Worm (Caenorhabditis elegans) whole organism, L4 larva: ENCODE measurements around the gene R10E4.11.

Experiments used
- F10B5.3 ChIP-seq: sonication (generic microtip); optimal IDR thresholded peaks from 2 replicates; lab custom pipeline; 2016; ENCODE audit warnings: mild to moderate bottlenecking, missing genetic modification characterization, missing compliant biosample characterization
- F49E8.2 ChIP-seq: sonication (generic microtip); optimal IDR thresholded peaks from 2 replicates; lab custom pipeline; 2016; ENCODE audit warnings: missing compliant biosample characterization, mild to moderate bottlenecking, missing genetic modification characterization, borderline replicate concordance
- R02D3.7 ChIP-seq: fragments of 150-350 bp; sonication (generic microtip); optimal IDR thresholded peaks from 3 replicates; lab custom pipeline; 2014; ENCODE audit warnings: missing biosample characterization, missing genetic modification characterization
- Y5F2A.4 ChIP-seq: fragments of 200-800 bp; sonication (Bioruptor generic); optimal IDR thresholded peaks from 2 replicates; lab custom pipeline; 2018; ENCODE audit warnings: mild to moderate bottlenecking, missing genetic modification characterization, missing compliant biosample characterization
- aly-2 ChIP-seq: sonication (generic microtip); optimal IDR thresholded peaks from 2 replicates; lab custom pipeline; 2018; ENCODE audit warnings: missing biosample characterization, missing genetic modification characterization
- arid-1 ChIP-seq: fragments of 200-800 bp; sonication (Bioruptor generic); conservative IDR thresholded peaks from 2 replicates; pipeline ENCODE4 v1.3.6; 2022; ENCODE audit warnings: missing genetic modification reagents, missing genetic modification characterization, missing compliant biosample characterization
- attf-4 ChIP-seq: sonication (generic microtip); optimal IDR thresholded peaks from 3 replicates; lab custom pipeline; 2017; ENCODE audit warnings: missing biosample characterization, missing genetic modification characterization
- ceh-28 ChIP-seq: fragments of 150-350 bp; optimal IDR thresholded peaks from 2 replicates; lab custom pipeline; 2014; ENCODE audit warnings: missing biosample characterization, missing genetic modification reagents, missing genetic modification characterization
- ceh-62 ChIP-seq: sonication (generic microtip); optimal IDR thresholded peaks from 2 replicates; lab custom pipeline; 2017; ENCODE audit warnings: missing biosample characterization, missing genetic modification characterization
- ceh-82 ChIP-seq: sonication (generic microtip); optimal IDR thresholded peaks from 2 replicates; lab custom pipeline; 2017; ENCODE audit warnings: missing biosample characterization, missing genetic modification characterization
- ces-1 ChIP-seq: fragments of 150-350 bp; sonication (generic microtip); optimal IDR thresholded peaks from 4 replicates; lab custom pipeline; 2014; ENCODE audit warnings: missing biosample characterization, missing genetic modification reagents, missing genetic modification characterization
- ctbp-1 ChIP-seq: fragments of 200-800 bp; sonication (Bioruptor generic); IDR thresholded peaks from 2 replicates; pipeline ENCODE4 v1.3.6; 2022; ENCODE audit warnings: missing genetic modification reagents, missing genetic modification characterization, missing compliant biosample characterization
- daf-16 ChIP-seq, 3 experiments: sonication (generic microtip); optimal IDR thresholded peaks; 2 replicates each; lab custom pipeline; 2016 to 2017; ENCODE audit warnings: missing genetic modification characterization in 3 of 3, missing genetic modification reagents in 3 of 3, mild to moderate bottlenecking in 2 of 3, missing compliant biosample characterization in 2 of 3, missing biosample characterization in 1 of 3, moderate library complexity in 1 of 3
- daf-19 ChIP-seq: fragments of 200-800 bp; sonication (Bioruptor generic); conservative IDR thresholded peaks from 2 replicates; pipeline ENCODE4 v1.3.6; 2022; ENCODE audit warnings: missing genetic modification characterization, missing compliant biosample characterization
- dmd-6 ChIP-seq: fragments of 200-800 bp; sonication (Bioruptor generic); IDR thresholded peaks from 2 replicates; pipeline ENCODE4 v1.3.6; 2022; ENCODE audit warnings: missing genetic modification reagents, missing genetic modification characterization, missing compliant biosample characterization
- dmd-9 ChIP-seq: fragments of 200-800 bp; sonication (Bioruptor generic); IDR thresholded peaks from 2 replicates; pipeline ENCODE4 v1.3.6; 2022; ENCODE audit warnings: missing genetic modification reagents, missing genetic modification characterization, missing compliant biosample characterization
- dpl-1 ChIP-seq: fragments of 150-350 bp; optimal IDR thresholded peaks from 2 replicates; lab custom pipeline; 2014; ENCODE audit warnings: missing biosample characterization, missing genetic modification reagents, missing genetic modification characterization
- fkh-10 ChIP-seq: fragments of 150-350 bp; optimal IDR thresholded peaks from 2 replicates; lab custom pipeline; 2014; ENCODE audit warnings: missing biosample characterization, missing genetic modification reagents, missing genetic modification characterization
- hlh-11 ChIP-seq: fragments of 200-800 bp; sonication (Bioruptor generic); optimal IDR thresholded peaks from 2 replicates; lab custom pipeline; 2018; ENCODE audit warnings: mild to moderate bottlenecking, missing genetic modification characterization, missing compliant biosample characterization
- hlh-30 ChIP-seq: sonication (generic microtip); optimal IDR thresholded peaks from 2 replicates; lab custom pipeline; 2017; ENCODE audit warnings: antibody characterized with exemption, mild to moderate bottlenecking, missing genetic modification characterization, missing compliant biosample characterization; ENCODE audit not compliant: insufficient read depth
- hmg-1.1 ChIP-seq: fragments of 200-800 bp; sonication (Bioruptor generic); IDR thresholded peaks from 2 replicates; pipeline ENCODE4 v1.3.6; 2022; ENCODE audit warnings: missing genetic modification reagents, missing genetic modification characterization, missing compliant biosample characterization
- jun-1 ChIP-seq: fragments of 150-350 bp; optimal IDR thresholded peaks from 2 replicates; lab custom pipeline; 2014; ENCODE audit warnings: missing biosample characterization, missing genetic modification reagents, missing genetic modification characterization
- lim-7 ChIP-seq: fragments of 200-800 bp; sonication (Bioruptor generic); IDR thresholded peaks from 2 replicates; pipeline ENCODE4 v1.3.6; 2022; ENCODE audit warnings: missing genetic modification characterization, missing compliant biosample characterization
- madf-5 ChIP-seq, 2 experiments: fragments of 200-800 bp; sonication (Bioruptor generic); IDR thresholded peaks; 2 replicates each; pipeline ENCODE4 v1.3.6; 2022; ENCODE audit warnings: missing compliant biosample characterization in 2 of 2, missing genetic modification characterization in 2 of 2
- madf-9 ChIP-seq: fragments of 200-800 bp; sonication (Bioruptor generic); conservative IDR thresholded peaks from 2 replicates; pipeline ENCODE4 v1.3.6; 2022; ENCODE audit warnings: missing genetic modification reagents, missing genetic modification characterization, missing compliant biosample characterization
- mdt-29 ChIP-seq: fragments of 200-800 bp; sonication (Bioruptor generic); IDR thresholded peaks from 2 replicates; pipeline ENCODE4 v1.3.6; 2022; ENCODE audit warnings: missing genetic modification reagents, missing genetic modification characterization, missing compliant biosample characterization
- mes-2 ChIP-seq: sonication (generic microtip); optimal IDR thresholded peaks from 2 replicates; lab custom pipeline; 2016; ENCODE audit warnings: missing genotype, mild to moderate bottlenecking, missing genetic modification characterization, missing compliant biosample characterization; ENCODE audit not compliant: poor library complexity, severe bottlenecking
- nhr-11 ChIP-seq: fragments of 150-350 bp; optimal IDR thresholded peaks from 2 replicates; lab custom pipeline; 2014; ENCODE audit warnings: missing biosample characterization, missing genetic modification characterization
- nhr-111 ChIP-seq: fragments of 200-800 bp; sonication (Bioruptor generic); optimal IDR thresholded peaks from 2 replicates; lab custom pipeline; 2018; ENCODE audit warnings: mild to moderate bottlenecking, missing genetic modification characterization, missing compliant biosample characterization
- nhr-25 ChIP-seq: sonication (generic microtip); optimal IDR thresholded peaks from 2 replicates; lab custom pipeline; 2017; ENCODE audit warnings: missing genetic modification characterization, mild to moderate bottlenecking, missing compliant biosample characterization, antibody characterized with exemption, moderate library complexity, borderline replicate concordance; ENCODE audit not compliant: insufficient read depth
- nhr-28 ChIP-seq: fragments of 150-350 bp; optimal IDR thresholded peaks from 2 replicates; lab custom pipeline; 2014; ENCODE audit warnings: missing biosample characterization, missing genetic modification characterization
- nhr-41 ChIP-seq: fragments of 200-800 bp; sonication (Bioruptor generic); IDR thresholded peaks from 2 replicates; pipeline ENCODE4 v1.3.6; 2022; ENCODE audit warnings: missing genetic modification reagents, missing genetic modification characterization, missing compliant biosample characterization
- nhr-6 ChIP-seq: fragments of 150-350 bp; optimal IDR thresholded peaks from 2 replicates; lab custom pipeline; 2014; ENCODE audit warnings: missing biosample characterization, missing genetic modification characterization
- pqm-1 ChIP-seq: sonication (generic microtip); optimal IDR thresholded peaks from 2 replicates; lab custom pipeline; 2017; ENCODE audit warnings: missing biosample characterization, missing genetic modification characterization
- rbr-2 ChIP-seq: sonication (generic microtip); optimal IDR thresholded peaks from 2 replicates; lab custom pipeline; 2016; ENCODE audit warnings: missing genotype, missing genetic modification characterization, missing compliant biosample characterization
- snpc-1.2 ChIP-seq: fragments of 200-800 bp; sonication (Bioruptor generic); IDR thresholded peaks from 2 replicates; pipeline ENCODE4 v1.3.6; 2022; ENCODE audit warnings: missing genetic modification reagents, missing genetic modification characterization, missing compliant biosample characterization
- tra-1 ChIP-seq: fragments of 200-800 bp; sonication (Bioruptor generic); IDR thresholded peaks from 2 replicates; pipeline ENCODE4 v1.3.6; 2022; ENCODE audit warnings: missing genetic modification reagents, missing genetic modification characterization, missing compliant biosample characterization
- unc-39 ChIP-seq: sonication (generic microtip); optimal IDR thresholded peaks from 2 replicates; lab custom pipeline; 2017; ENCODE audit warnings: missing biosample characterization, missing genetic modification characterization
- unc-62 ChIP-seq, 3 experiments: fragments of 150-350 bp in 1 of 3; sonication (generic microtip); optimal IDR thresholded peaks in 2 of 3; peaks in 1 of 3; 1 replicate in 1 of 3; 2 replicates in 2 of 3; lab custom pipeline; 2014 to 2017; ENCODE audit warnings: missing biosample characterization in 3 of 3, missing genetic modification characterization in 3 of 3, missing genetic modification reagents in 3 of 3, missing genotype in 1 of 3
- vab-7 ChIP-seq: fragments of 200-800 bp; sonication (Bioruptor generic); IDR thresholded peaks from 2 replicates; pipeline ENCODE4 v1.3.6; 2022; ENCODE audit warnings: missing genetic modification reagents, missing genetic modification characterization, missing compliant biosample characterization
- zfp-3 ChIP-seq: fragments of 200-800 bp; sonication (Bioruptor generic); conservative IDR thresholded peaks from 2 replicates; pipeline ENCODE4 v1.3.6; 2022; ENCODE audit warnings: missing genetic modification reagents, missing genetic modification characterization, missing compliant biosample characterization
- ztf-11 ChIP-seq: fragments of 150-350 bp; optimal IDR thresholded peaks from 2 replicates; lab custom pipeline; 2014; ENCODE audit warnings: missing biosample characterization, missing genetic modification characterization
- ztf-7 ChIP-seq: fragments of 150-350 bp; optimal IDR thresholded peaks from 2 replicates; lab custom pipeline; 2014; ENCODE audit warnings: missing biosample characterization, missing genetic modification characterization

Gene R10E4.11

ce11 chrIII:4284732-4285165 lies 16.1 kb downstream of the R10E4.11 start (continued):
- TF ChIP-seq mes-2 (tag; lab: Kevin White, UChicago) (peak; percentile 52), ztf-7 (tag; lab: Kevin White, UChicago) (no peak), hlh-30 (peak; percentile 96), nhr-41 (GFP tag; lab: Robert Waterston, UW) (peak; percentile 60; the same call in 1 of the 2 replicates), lim-7 (no peak), nhr-6 (tag; lab: Kevin White, UChicago) (peak; percentile 21), snpc-1.2 (GFP tag; lab: Robert Waterston, UW) (no peak), ceh-28 (no peak), pqm-1 (tag; lab: Kevin White, UChicago) (peak; percentile 75), nhr-25 (peak; percentile 80), madf-9 (0 out of 2 replicates have a peak, but pooled peaks have one; percentile 52), hmg-1.1 (GFP tag; lab: Robert Waterston, UW) (peak; percentile 52), dmd-6 (peak; percentile 88), daf-16 (GFP tag; optimal IDR thresholded peaks at IDR 0.05; lab: Kevin White, UChicago) (no peak), daf-16 (tag; optimal IDR thresholded peaks at IDR 0.05; lab: Kevin White, UChicago) (peak; percentile 42)

- TF ChIP-seq Y5F2A.4: no peak
- TF ChIP-seq nhr-28 (tag; lab: Kevin White, UChicago): peak; percentile 25
- TF ChIP-seq ztf-11: no peak
- TF ChIP-seq arid-1 (GFP tag; lab: Robert Waterston, UW): no peak
- TF ChIP-seq unc-62 (GFP tag; optimal IDR thresholded peaks at IDR 0.05 in 1 of 2; lab: Kevin White, UChicago): peak in 1 of 2 experiments; percentile 97
- TF ChIP-seq unc-62 (tag; optimal IDR thresholded peaks at IDR 0.05; lab: Kevin White, UChicago): no peak
- TF ChIP-seq nhr-11 (tag; lab: Kevin White, UChicago): peak; percentile 81
- TF ChIP-seq hlh-11 (tag; lab: Kevin White, UChicago): peak; percentile 21
These were observed 17.7 kb downstream of the R10E4.11 start for ce11 chrIII:4283175-4283574.

- peak; percentile 100 for TF ChIP-seq hlh-11 (tag; lab: Kevin White, UChicago)
- TF ChIP-seq F49E8.2 (tag; lab: Kevin White, UChicago): no peak
- peak; percentile 86 for TF ChIP-seq fkh-10 (GFP tag; lab: Kevin White, UChicago)
- TF ChIP-seq R02D3.7 (tag; lab: Kevin White, UChicago): no peak
- peak; percentile 98 for TF ChIP-seq tra-1 (GFP tag; lab: Robert Waterston, UW)
- peak; percentile 87 for TF ChIP-seq arid-1 (GFP tag; lab: Robert Waterston, UW)
- TF ChIP-seq aly-2 (tag; lab: Kevin White, UChicago): no peak
- TF ChIP-seq attf-4 (tag; lab: Kevin White, UChicago): peak; percentile 54
- TF ChIP-seq ceh-28: peak; percentile 62
- TF ChIP-seq daf-16 (GFP tag; optimal IDR thresholded peaks at IDR 0.05; lab: Kevin White, UChicago): peak; percentile 94 to 97
- TF ChIP-seq daf-16 (tag; optimal IDR thresholded peaks at IDR 0.05; lab: Kevin White, UChicago): peak; percentile 72
- TF ChIP-seq ceh-82 (tag; lab: Kevin White, UChicago): no peak
- peak; percentile 81 for TF ChIP-seq daf-19 (GFP tag; lab: Robert Waterston, UW)
- TF ChIP-seq vab-7 (GFP tag; lab: Robert Waterston, UW): peak; percentile 82
- no peak; the same call in 1 of the 2 replicates for TF ChIP-seq snpc-1.2 (GFP tag; lab: Robert Waterston, UW)
- peak; percentile 99 for TF ChIP-seq rbr-2 (tag; lab: Kevin White, UChicago)
- peak; percentile 14 for TF ChIP-seq ces-1 (GFP tag; lab: Kevin White, UChicago)
- no peak for TF ChIP-seq pqm-1 (tag; lab: Kevin White, UChicago)
- TF ChIP-seq dmd-6: peak; percentile 100
- TF ChIP-seq dmd-9 (GFP tag; lab: Robert Waterston, UW): peak; percentile 75; the same call in 1 of the 2 replicates
- TF ChIP-seq ceh-62: no peak
- peak; percentile 77 for TF ChIP-seq mes-2 (tag; lab: Kevin White, UChicago)
- TF ChIP-seq ctbp-1 (GFP tag; lab: Robert Waterston, UW): peak; percentile 98
- TF ChIP-seq dpl-1 (GFP tag; lab: Kevin White, UChicago): peak; percentile 78
- peak in 1 of 2 experiments; percentile 39; a peak in 1 of 4 replicates for TF ChIP-seq madf-5 (GFP tag; IDR thresholded peaks at IDR 0.05; lab: Robert Waterston, UW)
- TF ChIP-seq zfp-3: peak; percentile 91
- TF ChIP-seq F10B5.3 (tag; lab: Kevin White, UChicago): peak; percentile 91
- TF ChIP-seq jun-1 (tag; lab: Kevin White, UChicago): peak; percentile 90
- peak; percentile 89 for TF ChIP-seq mdt-29 (GFP tag; lab: Robert Waterston, UW)
- peak; percentile 42; the same call in 1 of the 2 replicates for TF ChIP-seq lim-7
- TF ChIP-seq nhr-111: peak; percentile 40
- peak; percentile 98 for TF ChIP-seq hlh-30
- no peak for TF ChIP-seq unc-39 (tag; lab: Kevin White, UChicago)
These were observed 18.8 kb downstream of the R10E4.11 start for ce11 chrIII:4281955-4282618.
